Fruit fly (Drosophila melanogaster): ENCODE data around the gene CG17361.

The CG17361 gene

DNA sequence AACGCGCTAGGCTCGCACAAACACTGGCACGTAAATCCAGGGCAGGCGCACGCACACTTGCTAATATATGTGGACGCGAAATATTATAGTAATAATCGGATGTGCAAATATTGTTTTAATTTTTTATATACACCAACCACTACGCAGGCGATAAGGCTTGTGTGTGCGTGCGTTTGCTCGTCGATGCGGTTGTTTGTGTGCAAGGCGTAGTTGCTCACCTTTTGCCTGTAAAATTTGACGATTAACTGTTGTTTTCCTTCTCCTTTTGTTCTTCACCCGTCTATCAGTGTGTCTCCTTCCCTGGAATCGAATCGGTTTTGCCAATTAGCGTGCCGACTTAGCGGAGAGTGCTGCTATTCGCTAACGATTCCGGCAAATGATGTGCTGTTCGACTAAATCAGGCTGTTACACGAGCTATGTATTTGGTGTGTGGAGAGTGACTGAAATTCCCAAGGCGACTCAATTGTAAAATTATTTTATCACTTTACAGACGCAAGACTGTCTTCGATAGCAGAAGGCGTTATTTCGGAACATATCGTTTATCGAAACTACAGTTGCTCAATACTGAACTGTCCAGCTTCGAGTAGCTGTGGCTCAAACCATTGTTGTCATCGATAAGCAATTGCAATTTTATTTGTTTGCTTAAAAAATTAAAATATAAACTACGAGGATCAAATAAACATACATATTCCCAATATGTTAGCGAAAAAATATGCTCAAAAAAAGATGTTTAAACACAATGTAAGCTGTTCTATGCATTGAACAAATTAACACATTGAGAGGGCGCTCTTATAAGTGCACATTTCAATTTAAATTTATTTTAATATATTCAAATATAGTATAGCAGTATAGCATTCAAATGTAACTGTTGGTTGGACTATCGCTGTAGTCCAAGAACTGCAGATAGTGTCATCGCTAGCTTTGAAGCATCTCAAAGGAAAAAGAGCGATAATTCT lies 34.5 kb downstream of the CG17361 start, which contains the start of the genes CG6650 and endos (continued):
- peak; percentile 13 for TF ChIP-seq YL-1 (GFP tag; optimal IDR thresholded peaks at IDR 0.05)
- no peak for TF ChIP-seq ase (GFP tag; IDR thresholded peaks at IDR 0.05)
- peak in 1 of 3 experiments; percentile 2 for TF ChIP-seq Stat92E (GFP tag; optimal IDR thresholded peaks at IDR 0.05)
- TF ChIP-seq inv (GFP tag; IDR thresholded peaks at IDR 0.05; ENCODE audit: partially characterized antibody), result peak; percentile 68
- peak; percentile 80 for TF ChIP-seq knrl (GFP tag; IDR thresholded peaks at IDR 0.05; ENCODE audit: partially characterized antibody)
- peak; percentile 39 for TF ChIP-seq CG30403 (GFP tag; optimal IDR thresholded peaks at IDR 0.05)
- no peak for TF ChIP-seq CG30431 (GFP tag; optimal IDR thresholded peaks at IDR 0.05)
- no peak for TF ChIP-seq fru (optimal IDR thresholded peaks at IDR 0.05)
- TF ChIP-seq CG6689 (GFP tag; IDR thresholded peaks at IDR 0.05), result 0 out of 2 replicates have a peak, but pooled peaks have one; percentile 17
- peak; percentile 68 for TF ChIP-seq unc-4 (GFP tag; IDR thresholded peaks at IDR 0.05; ENCODE audit: partially characterized antibody)
- TF ChIP-seq Gug (GFP tag; IDR thresholded peaks at IDR 0.05), result peak; percentile 18; the same call in 1 of the 4 replicates
- TF ChIP-seq Lhr (GFP tag; optimal IDR thresholded peaks at IDR 0.05), result peak; percentile 45
- TF ChIP-seq Blimp-1 (GFP tag; optimal IDR thresholded peaks at IDR 0.05), result no peak
- TF ChIP-seq Xrp1 (GFP tag; IDR thresholded peaks at IDR 0.05), result 0 out of 2 replicates have a peak, but pooled peaks have one; percentile 5
- no peak for TF ChIP-seq crol (GFP tag; IDR thresholded peaks at IDR 0.05)
- peak; percentile 2 for TF ChIP-seq CG12299 (tag; optimal IDR thresholded peaks at IDR 0.05)
- no peak for TF ChIP-seq HLH3B (GFP tag; IDR thresholded peaks at IDR 0.05)
- TF ChIP-seq mld (GFP tag; IDR thresholded peaks at IDR 0.05; ENCODE audit: partially characterized antibody), result peak; percentile 37; the same call in 1 of the 3 replicates
- peak; percentile 56 for TF ChIP-seq CG18599 (GFP tag; optimal IDR thresholded peaks at IDR 0.05)
- TF ChIP-seq Atf6 (GFP tag; IDR thresholded peaks at IDR 0.05), result no peak
- peak; percentile 23 for TF ChIP-seq CG8924 (tag; optimal IDR thresholded peaks at IDR 0.05)
- peak; percentile 71 for TF ChIP-seq Nf-YC (tag; optimal IDR thresholded peaks at IDR 0.05)
- TF ChIP-seq CG17912 (GFP tag; optimal IDR thresholded peaks at IDR 0.05), result no peak
- no peak for TF ChIP-seq bigmax (GFP tag; optimal IDR thresholded peaks at IDR 0.05)
- TF ChIP-seq Ets97D (GFP tag; optimal IDR thresholded peaks at IDR 0.05), result peak; percentile 37
- peak; percentile 24 for TF ChIP-seq psq (GFP tag; optimal IDR thresholded peaks at IDR 0.05)
- TF ChIP-seq CoRest (tag; optimal IDR thresholded peaks at IDR 0.05), result peak; percentile 55
- TF ChIP-seq CG2678 (tag; optimal IDR thresholded peaks at IDR 0.05), result peak; percentile 35
- TF ChIP-seq CHES-1-like (GFP tag; optimal IDR thresholded peaks at IDR 0.05), result no peak
- no peak for TF ChIP-seq schlank (tag; optimal IDR thresholded peaks at IDR 0.05)
- TF ChIP-seq MBD-R2 (GFP tag; IDR thresholded peaks at IDR 0.05), result peak; percentile 34
- TF ChIP-seq CG14014 (GFP tag; IDR thresholded peaks at IDR 0.05), result peak; percentile 28; the same call in 1 of the 2 replicates
- TF ChIP-seq CG12659 (GFP tag; optimal IDR thresholded peaks at IDR 0.05), result peak; percentile 49
- no peak for TF ChIP-seq bowl (GFP tag; IDR thresholded peaks at IDR 0.05)
- no peak for TF ChIP-seq ATbp (GFP tag; optimal IDR thresholded peaks at IDR 0.05)
- TF ChIP-seq da (GFP tag; optimal IDR thresholded peaks at IDR 0.05), result no peak
- peak; percentile 9 for TF ChIP-seq lilli (GFP tag; optimal IDR thresholded peaks at IDR 0.05)
- peak; percentile 82 for TF ChIP-seq CG34376 (GFP tag; optimal IDR thresholded peaks at IDR 0.05)
- TF ChIP-seq CG12155 (GFP tag; optimal IDR thresholded peaks at IDR 0.05), result peak; percentile 40
- TF ChIP-seq CG11456 (GFP tag; IDR thresholded peaks at IDR 0.05), result peak; percentile 39; the same call in 1 of the 3 replicates
- peak; percentile 83 for TF ChIP-seq Scr (GFP tag; IDR thresholded peaks at IDR 0.05; ENCODE audit: partially characterized antibody)
- TF ChIP-seq Dref (GFP tag; IDR thresholded peaks at IDR 0.05), result peak; percentile 91
- TF ChIP-seq CG14710 (tag; optimal IDR thresholded peaks at IDR 0.05), result peak; percentile 77
- peak; percentile 82 for TF ChIP-seq CG14860 (GFP tag; IDR thresholded peaks at IDR 0.05; ENCODE audit: partially characterized antibody)
- TF ChIP-seq Ptx1 (GFP tag; IDR thresholded peaks at IDR 0.05), result 0 out of 2 replicates have a peak, but pooled peaks have one; percentile 36
- no peak for TF ChIP-seq CG33213 (GFP tag; optimal IDR thresholded peaks at IDR 0.05)
- no peak for TF ChIP-seq Hr78 (GFP tag; optimal IDR thresholded peaks at IDR 0.05)
